Worm (Caenorhabditis elegans) whole organism, midembryonic: ENCODE data around the gene pmp-2.

Experiments
- T22C8.4 ChIP-seq: fragments of 200-800 bp; sonication (Bioruptor generic); IDR thresholded peaks from 2 replicates; pipeline ENCODE4 v1.3.6; 2022; ENCODE audit warnings: missing genetic modification characterization, missing compliant biosample characterization
- cog-1 ChIP-seq: sonication (generic microtip); optimal IDR thresholded peaks from 2 replicates; lab custom pipeline; 2016; ENCODE audit warnings: missing genetic modification characterization, missing compliant biosample characterization
- flt-1 ChIP-seq: fragments of 200-800 bp; sonication (Bioruptor generic); IDR thresholded peaks from 2 replicates; pipeline ENCODE4 v1.3.6; 2022; ENCODE audit warnings: missing genetic modification characterization, missing compliant biosample characterization
- klf-2 ChIP-seq: fragments of 200-800 bp; sonication (Bioruptor generic); conservative IDR thresholded peaks from 2 replicates; pipeline ENCODE4 v1.3.6; 2022; ENCODE audit warnings: missing genetic modification reagents, missing genetic modification characterization, missing compliant biosample characterization
- med-1 ChIP-seq: sonication (generic microtip); optimal IDR thresholded peaks from 2 replicates; lab custom pipeline; 2017; ENCODE audit warnings: missing genetic modification characterization, mild to moderate bottlenecking, missing compliant biosample characterization, antibody characterized with exemption, missing genetic modification reagents; ENCODE audit not compliant: insufficient read depth
- ref-1 ChIP-seq: fragments of 200-800 bp; sonication (Bioruptor generic); conservative IDR thresholded peaks from 2 replicates; pipeline ENCODE4 v1.3.6; 2022; ENCODE audit warnings: missing genetic modification reagents, missing genetic modification characterization, missing compliant biosample characterization
- tab-1 ChIP-seq: fragments of 200-800 bp; sonication (Bioruptor generic); IDR thresholded peaks from 2 replicates; pipeline ENCODE4 v1.3.6; 2022; ENCODE audit warnings: missing genetic modification characterization, missing compliant biosample characterization
- ztf-23 ChIP-seq: fragments of 200-800 bp; sonication (Bioruptor generic); IDR thresholded peaks from 2 replicates; pipeline ENCODE4 v1.3.6; 2022; ENCODE audit warnings: missing genetic modification reagents, missing genetic modification characterization, missing compliant biosample characterization
- ztf-29 ChIP-seq: fragments of 200-800 bp; sonication (Bioruptor generic); IDR thresholded peaks from 2 replicates; pipeline ENCODE4 v1.3.6; 2022; ENCODE audit warnings: missing genetic modification reagents, missing genetic modification characterization, missing compliant biosample characterization

Gene pmp-2

DNA sequence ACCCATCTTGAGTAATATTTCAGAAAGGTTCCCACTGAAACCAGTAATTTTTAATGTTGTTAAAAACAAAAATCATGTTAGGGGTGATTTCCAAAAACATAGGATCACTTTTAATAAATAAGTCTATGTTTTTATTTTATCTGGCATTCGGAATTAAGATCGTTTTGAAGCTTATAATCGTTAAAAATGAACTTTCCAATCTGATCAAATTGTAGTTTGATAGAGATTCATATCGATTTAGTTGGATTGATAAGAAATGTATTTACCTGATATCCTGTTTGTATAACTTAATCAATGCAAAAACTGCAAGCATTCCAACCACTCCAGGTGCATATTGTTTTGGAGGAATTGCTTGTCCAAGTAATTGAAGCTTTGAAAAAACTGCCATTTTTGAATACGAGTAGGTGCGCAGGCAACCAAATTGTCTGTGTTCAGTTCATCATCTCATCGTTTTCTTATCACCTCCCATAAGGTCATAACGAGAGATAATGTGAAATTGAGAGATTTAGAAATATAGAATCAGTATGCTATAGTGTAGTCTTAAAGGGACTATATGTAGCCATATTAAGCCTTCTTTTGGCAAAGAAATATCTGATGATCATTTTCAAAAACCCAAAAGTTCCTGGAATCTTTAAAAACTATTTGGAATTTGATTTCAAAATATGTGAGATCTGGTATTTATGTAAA, at the start of gene pmp-2:
Gene pmp-2 (minus strand): TSS at position 487 of the 687 bp plus-strand sequence.
- no peak for TF ChIP-seq T22C8.4 (GFP tag; lab: Robert Waterston, UW)
- no peak for TF ChIP-seq flt-1 (GFP tag; lab: Robert Waterston, UW)

DNA sequence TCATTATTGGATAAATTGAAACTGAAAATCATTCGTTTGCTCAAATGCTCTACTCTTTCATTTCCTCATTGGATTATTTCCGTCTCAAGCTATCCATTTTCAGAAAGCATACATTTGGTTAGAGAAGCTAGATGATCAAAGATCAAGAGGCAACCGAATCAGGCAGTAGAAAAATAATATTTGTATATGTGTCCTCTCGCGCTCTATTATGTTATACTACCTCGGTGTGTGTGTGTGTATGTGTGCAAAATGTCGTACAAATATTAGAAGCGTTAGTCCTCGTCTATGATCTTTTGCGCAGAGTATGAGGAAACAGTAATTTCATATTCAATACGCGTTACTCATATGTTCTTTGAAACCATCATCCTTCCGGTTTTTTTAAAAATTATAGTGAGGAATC, 49.5 kb upstream of the pmp-2 start:
- peak; percentile 9 for TF ChIP-seq med-1 (GFP tag; lab: Kevin White, UChicago)
- TF ChIP-seq klf-2 (GFP tag; lab: Robert Waterston, UW): no peak

DNA sequence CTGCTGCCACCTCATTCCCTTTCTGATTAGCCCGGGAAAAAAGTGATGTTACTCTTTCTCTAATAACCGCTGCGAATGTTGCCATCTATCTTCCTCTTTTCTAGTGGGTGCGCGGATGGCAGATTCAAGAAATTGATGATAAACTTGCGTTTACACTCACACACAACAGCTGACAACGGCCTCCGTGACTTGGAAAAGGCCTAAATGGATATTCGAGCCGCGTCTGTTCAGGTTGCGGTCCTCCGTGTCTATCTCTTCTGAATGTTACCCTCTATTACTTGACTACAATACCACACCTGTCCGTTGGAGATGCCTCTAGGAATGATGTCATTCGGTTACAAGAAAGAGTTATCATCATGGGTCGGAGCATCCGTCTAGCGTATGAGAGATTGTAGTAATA, 48.9 kb upstream of the pmp-2 start:
- TF ChIP-seq med-1 (GFP tag; lab: Kevin White, UChicago) (no peak), ztf-29 (GFP tag; lab: Robert Waterston, UW) (no peak), klf-2 (GFP tag; lab: Robert Waterston, UW) (no peak), tab-1 (GFP tag; lab: Robert Waterston, UW) (no peak), cog-1 (tag; lab: Kevin White, UChicago) (no peak), T22C8.4 (GFP tag; lab: Robert Waterston, UW) (no peak), ref-1 (GFP tag; lab: Robert Waterston, UW) (no peak), flt-1 (GFP tag; lab: Robert Waterston, UW) (no peak)

DNA sequence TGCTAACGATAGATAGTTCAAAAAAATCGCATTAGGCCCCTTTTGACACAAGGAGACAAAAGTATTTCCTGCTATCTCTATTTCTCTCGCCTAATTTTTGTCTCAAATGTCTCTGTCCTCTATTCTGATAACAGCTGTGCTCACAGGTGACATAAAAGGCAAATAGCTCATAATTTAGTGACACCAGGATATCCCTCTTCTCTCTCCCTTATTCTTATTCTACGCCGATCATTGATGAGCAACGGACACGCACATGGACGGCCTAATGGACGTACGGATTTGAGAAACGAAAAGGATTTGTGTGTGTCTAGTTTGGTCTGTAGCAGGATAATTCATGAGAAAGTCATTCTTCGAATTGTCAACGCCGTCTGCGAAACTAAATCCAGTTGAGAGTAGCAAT, 48.4 kb upstream of the pmp-2 start:
- TF ChIP-seq ref-1 (GFP tag; lab: Robert Waterston, UW): no peak
- TF ChIP-seq T22C8.4 (GFP tag; lab: Robert Waterston, UW): no peak

ce11 chrII:6934729-6935128, 47.1 kb upstream of the pmp-2 start:
- TF ChIP-seq klf-2 (GFP tag; lab: Robert Waterston, UW) (no peak), ref-1 (GFP tag; lab: Robert Waterston, UW) (no peak), T22C8.4 (GFP tag; lab: Robert Waterston, UW) (no peak; the same call in 1 of the 2 replicates), flt-1 (GFP tag; lab: Robert Waterston, UW) (no peak)

- TF ChIP-seq ref-1 (GFP tag; lab: Robert Waterston, UW): no peak
- no peak for TF ChIP-seq T22C8.4 (GFP tag; lab: Robert Waterston, UW)
- TF ChIP-seq ztf-23: no peak
- TF ChIP-seq flt-1 (GFP tag; lab: Robert Waterston, UW): no peak
- no peak for TF ChIP-seq tab-1 (GFP tag; lab: Robert Waterston, UW)
- TF ChIP-seq klf-2 (GFP tag; lab: Robert Waterston, UW): no peak
These were observed 45.4 kb upstream of the pmp-2 start for ce11 chrII:6932978-6933377.

ce11 chrII:6930072-6930471, 42.5 kb upstream of the pmp-2 start:
- TF ChIP-seq ztf-29 (GFP tag; lab: Robert Waterston, UW): no peak
- no peak for TF ChIP-seq med-1 (GFP tag; lab: Kevin White, UChicago)
- no peak for TF ChIP-seq cog-1 (tag; lab: Kevin White, UChicago)
- TF ChIP-seq ref-1 (GFP tag; lab: Robert Waterston, UW): no peak
- no peak for TF ChIP-seq tab-1 (GFP tag; lab: Robert Waterston, UW)
- TF ChIP-seq flt-1 (GFP tag; lab: Robert Waterston, UW): no peak
- no peak for TF ChIP-seq klf-2 (GFP tag; lab: Robert Waterston, UW)
- TF ChIP-seq T22C8.4 (GFP tag; lab: Robert Waterston, UW): no peak
- TF ChIP-seq ztf-23: no peak

- TF ChIP-seq T22C8.4 (GFP tag; lab: Robert Waterston, UW): no peak
- TF ChIP-seq flt-1 (GFP tag; lab: Robert Waterston, UW): no peak
- TF ChIP-seq ref-1 (GFP tag; lab: Robert Waterston, UW): no peak
- TF ChIP-seq klf-2 (GFP tag; lab: Robert Waterston, UW): no peak
- TF ChIP-seq tab-1 (GFP tag; lab: Robert Waterston, UW): no peak
- TF ChIP-seq med-1 (GFP tag; lab: Kevin White, UChicago): no peak
- no peak for TF ChIP-seq cog-1 (tag; lab: Kevin White, UChicago)
- TF ChIP-seq ztf-23: no peak
- TF ChIP-seq ztf-29 (GFP tag; lab: Robert Waterston, UW): no peak
These were observed 40.8 kb upstream of the pmp-2 start, which contains the start of gene flcn-1 for ce11 chrII:6928416-6928815. flcn-1 (plus strand) TSS chrII:6928763.

DNA sequence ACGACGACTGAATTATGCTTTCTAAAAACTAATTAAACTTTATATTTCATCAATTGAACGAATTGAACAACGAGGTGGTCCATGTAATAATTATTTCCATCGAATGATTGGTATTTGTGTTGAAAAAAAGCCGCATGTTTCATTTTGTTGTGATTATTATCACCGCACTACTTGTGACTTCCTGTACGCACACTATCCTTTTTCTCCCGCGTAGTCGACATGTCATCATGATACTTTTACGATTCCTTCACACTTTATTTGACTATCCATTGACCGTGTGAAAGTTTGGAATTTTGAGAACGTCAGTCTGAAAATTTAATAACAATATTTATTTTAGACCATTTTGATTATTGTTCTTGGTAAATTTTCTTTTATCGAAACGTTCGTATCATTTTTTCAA, 40.0 kb upstream of the pmp-2 start, which contains the start of gene F22D3.4:
Gene F22D3.4 (minus strand): TSS at position 1 of the 400 bp plus-strand sequence.
- TF ChIP-seq T22C8.4 (GFP tag; lab: Robert Waterston, UW): no peak
- TF ChIP-seq klf-2 (GFP tag; lab: Robert Waterston, UW): no peak
- no peak for TF ChIP-seq flt-1 (GFP tag; lab: Robert Waterston, UW)
- TF ChIP-seq tab-1 (GFP tag; lab: Robert Waterston, UW): no peak

ce11 chrII:6927034-6927433, 39.4 kb upstream of the pmp-2 start:
- no peak for TF ChIP-seq flt-1 (GFP tag; lab: Robert Waterston, UW)
- TF ChIP-seq ztf-29 (GFP tag; lab: Robert Waterston, UW): no peak
- TF ChIP-seq klf-2 (GFP tag; lab: Robert Waterston, UW): no peak
- no peak for TF ChIP-seq ref-1 (GFP tag; lab: Robert Waterston, UW)
